Fruit fly (Drosophila melanogaster) whole organism, pupa: ENCODE data around the gene TfIIEalpha.

ENCODE experiments used
- CG10348 ChIP-seq: fragments of 200-800 bp; sonication (Bioruptor generic); IDR thresholded peaks from 2 replicates; pipeline ENCODE4 v1.3.6; 2022; ENCODE audit warnings: missing biosample characterization, missing genetic modification characterization
- CG13204 ChIP-seq: fragments of 200-800 bp; sonication (Bioruptor generic); optimal IDR thresholded peaks from 2 replicates; lab custom pipeline; 2018; ENCODE audit warnings: missing biosample characterization, mild to moderate bottlenecking, missing genetic modification characterization, moderate library complexity
- CG14655 ChIP-seq: fragments of 200-800 bp; sonication (Bioruptor generic); optimal IDR thresholded peaks from 3 replicates; lab custom pipeline; 2017; ENCODE audit warnings: mild to moderate bottlenecking, missing biosample characterization, missing genetic modification reagents, missing genetic modification characterization
- CG17806 ChIP-seq: fragments of 200-800 bp; sonication (Bioruptor generic); optimal IDR thresholded peaks from 2 replicates; lab custom pipeline; 2018; ENCODE audit warnings: missing biosample characterization, mild to moderate bottlenecking, missing genetic modification characterization, moderate library complexity
- CG32121 ChIP-seq: fragments of 200-800 bp; sonication (Bioruptor generic); IDR thresholded peaks from 2 replicates; pipeline ENCODE4 v1.3.6; 2022; ENCODE audit warnings: missing biosample characterization, missing genetic modification characterization
- D1 ChIP-seq: fragments of 200-800 bp; sonication (Bioruptor generic); optimal IDR thresholded peaks from 2 replicates; lab custom pipeline; 2018; ENCODE audit warnings: missing biosample characterization, mild to moderate bottlenecking, missing genetic modification characterization, moderate library complexity
- EcR ChIP-seq: fragments of 200-800 bp; sonication (Bioruptor generic); optimal IDR thresholded peaks from 3 replicates; lab custom pipeline; 2019; ENCODE audit warnings: missing biosample characterization, missing genetic modification characterization, mild to moderate bottlenecking, moderate library complexity, missing genetic modification reagents
- Pif1B ChIP-seq: fragments of 200-800 bp; sonication (Bioruptor generic); optimal IDR thresholded peaks from 3 replicates; lab custom pipeline; 2016; ENCODE audit warnings: missing biosample characterization, missing genetic modification characterization
- Snoo ChIP-seq: fragments of 200-800 bp; sonication (Bioruptor generic); optimal IDR thresholded peaks from 3 replicates; lab custom pipeline; 2017; ENCODE audit warnings: missing biosample characterization, mild to moderate bottlenecking, missing genetic modification characterization, inconsistent platforms
- fd96Ca ChIP-seq: fragments of 200-800 bp; sonication (Bioruptor generic); IDR thresholded peaks from 3 replicates; pipeline ENCODE4 v1.3.6; 2022; ENCODE audit warnings: missing biosample characterization, missing genetic modification characterization
- rn ChIP-seq: fragments of 200-800 bp; sonication (Bioruptor generic); IDR thresholded peaks from 2 replicates; pipeline ENCODE4 v1.3.6; 2022; ENCODE audit warnings: missing biosample characterization, missing genetic modification characterization

DNA sequence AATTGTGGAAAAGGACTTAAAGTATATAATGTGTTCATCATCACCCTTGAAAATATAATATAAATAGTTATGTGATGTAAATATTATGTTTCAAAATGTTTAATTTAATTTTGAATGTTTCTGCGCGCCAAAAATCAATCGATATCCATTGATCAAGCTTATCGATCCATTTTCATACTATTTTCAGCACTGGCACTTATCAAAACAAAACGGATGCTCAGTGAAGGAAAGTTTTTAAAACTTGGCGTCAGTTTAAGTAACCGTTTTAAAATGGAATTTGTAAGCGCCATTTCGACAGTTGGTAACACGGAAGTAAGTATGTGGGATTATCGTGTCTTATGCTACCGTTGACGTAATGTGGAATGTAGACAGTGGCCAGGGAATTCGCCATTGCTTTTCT is 46.3 kb downstream of the TfIIEalpha start, which contains the start of gene sunn:
- TF ChIP-seq CG13204 = no peak
- TF ChIP-seq CG14655 (GFP tag; lab: Kevin White, UChicago) = no peak
- TF ChIP-seq CG17806 (tag; lab: Kevin White, UChicago) = no peak
- no peak for TF ChIP-seq fd96Ca (GFP tag; lab: Robert Waterston, UW)
- no peak for TF ChIP-seq rn
- TF ChIP-seq CG32121 (GFP tag; lab: Robert Waterston, UW) = no peak
- no peak for TF ChIP-seq EcR (GFP tag; lab: Kevin White, UChicago)
- TF ChIP-seq Pif1B = no peak
- TF ChIP-seq Snoo (tag; lab: Kevin White, UChicago) = no peak
- TF ChIP-seq CG10348 (GFP tag; lab: Robert Waterston, UW) = no peak
- TF ChIP-seq D1 (tag; lab: Kevin White, UChicago) = no peak
